Fruit fly (Drosophila melanogaster): Measurements from ENCODE around the gene zfh1.

The zfh1 gene

dm6 chr3R:30797323-30797911, 31.7 kb downstream of the zfh1 start (continued):
- TF ChIP-seq gsb (GFP tag; IDR thresholded peaks at IDR 0.05) (peak; percentile 63), CHES-1-like (GFP tag; optimal IDR thresholded peaks at IDR 0.05) (no peak), Nf-YC (tag; optimal IDR thresholded peaks at IDR 0.05) (peak; percentile 50), Usf (GFP tag; optimal IDR thresholded peaks at IDR 0.05) (peak; percentile 37), CG15696 (tag; optimal IDR thresholded peaks at IDR 0.05) (peak; percentile 22), crol (GFP tag; IDR thresholded peaks at IDR 0.05) (no peak), Doc3 (GFP tag; IDR thresholded peaks at IDR 0.05; ENCODE audit: partially characterized antibody) (0 out of 3 replicates have a peak, but pooled peaks have one; percentile 12), ci (GFP tag; IDR thresholded peaks at IDR 0.05) (peak; percentile 64; the same call in 2 of the 3 replicates), otp (GFP tag; IDR thresholded peaks at IDR 0.05) (peak; percentile 56; the same call in 1 of the 3 replicates), HLHmδ (GFP tag; optimal IDR thresholded peaks at IDR 0.05) (no peak), CG6689 (GFP tag; IDR thresholded peaks at IDR 0.05) (peak; percentile 72), Dad (GFP tag; optimal IDR thresholded peaks at IDR 0.05) (peak; percentile 18), fd64A (GFP tag; optimal IDR thresholded peaks at IDR 0.05) (no peak), croc (GFP tag; conservative IDR thresholded peaks at IDR 0.05) (no peak), Fer3 (tag; optimal IDR thresholded peaks at IDR 0.05) (peak; percentile 75), D19A (tag; optimal IDR thresholded peaks at IDR 0.05) (peak; percentile 57), CG2712 (tag; optimal IDR thresholded peaks at IDR 0.05) (peak; percentile 75), shn (GFP tag; optimal IDR thresholded peaks at IDR 0.05) (no peak), Abd-B (GFP tag; optimal IDR thresholded peaks at IDR 0.05) (peak; percentile 53), bowl (GFP tag; IDR thresholded peaks at IDR 0.05) (no peak), cwo (GFP tag; optimal IDR thresholded peaks at IDR 0.05) (peak; percentile 21), Dfd (GFP tag; optimal IDR thresholded peaks at IDR 0.05) (no peak), HLH4C (GFP tag; IDR thresholded peaks at IDR 0.05; ENCODE audit: partially characterized antibody) (peak; percentile 74; the same call in 2 of the 3 replicates), E2f2 (GFP tag; IDR thresholded peaks at IDR 0.05) (peak; percentile 33; the same call in 1 of the 2 replicates), Ada2b (GFP tag; IDR thresholded peaks at IDR 0.05) (peak; percentile 73), CG14860 (GFP tag; IDR thresholded peaks at IDR 0.05; ENCODE audit: partially characterized antibody) (peak; percentile 73; the same call in 2 of the 3 replicates), chm (GFP tag; IDR thresholded peaks at IDR 0.05) (no peak), run (tag; optimal IDR thresholded peaks at IDR 0.05) (peak; percentile 12), mirr (GFP tag; optimal IDR thresholded peaks at IDR 0.05) (no peak), CG7372 (GFP tag; IDR thresholded peaks at IDR 0.05) (peak; percentile 66), CG1024 (GFP tag; IDR thresholded peaks at IDR 0.05) (no peak), ase (GFP tag; IDR thresholded peaks at IDR 0.05) (peak; percentile 56; the same call in 1 of the 3 replicates), Chrac-16 (GFP tag; optimal IDR thresholded peaks at IDR 0.05) (peak; percentile 43), crp (GFP tag; optimal IDR thresholded peaks at IDR 0.05) (no peak), grau (tag; optimal IDR thresholded peaks at IDR 0.05) (peak; percentile 78), Fer2 (tag; optimal IDR thresholded peaks at IDR 0.05) (peak; percentile 8), CG7556 (GFP tag; optimal IDR thresholded peaks at IDR 0.05) (peak; percentile 52), CG7357 (GFP tag; IDR thresholded peaks at IDR 0.05) (peak; percentile 44; the same call in 1 of the 3 replicates), Optix (GFP tag; IDR thresholded peaks at IDR 0.05) (peak; percentile 39; the same call in 1 of the 3 replicates), CG42726 (GFP tag; IDR thresholded peaks at IDR 0.05; ENCODE audit: partially characterized antibody) (no peak), CG10321 (GFP tag; IDR thresholded peaks at IDR 0.05) (no peak), CG7963 (GFP tag; IDR thresholded peaks at IDR 0.05; ENCODE audit: partially characterized antibody) (0 out of 3 replicates have a peak, but pooled peaks have one; percentile 13), da (GFP tag; optimal IDR thresholded peaks at IDR 0.05) (no peak), Elba2 (GFP tag; optimal IDR thresholded peaks at IDR 0.05) (no peak), CG6654 (GFP tag; optimal IDR thresholded peaks at IDR 0.05) (no peak), CG1602 (GFP tag; optimal IDR thresholded peaks at IDR 0.05) (peak; percentile 12), CG34376 (GFP tag; optimal IDR thresholded peaks at IDR 0.05) (no peak), Doc2 (GFP tag; IDR thresholded peaks at IDR 0.05) (no peak), CG10431 (GFP tag; optimal IDR thresholded peaks at IDR 0.05) (no peak)
